Worm (Caenorhabditis elegans) whole organism, L2 larva: ENCODE results near the gene Y39B6A.10.

ENCODE experiments used
- aly-2 ChIP-seq: fragments of 150-350 bp; optimal IDR thresholded peaks from 2 replicates; lab custom pipeline; 2014; ENCODE audit warnings: missing biosample characterization, missing genetic modification characterization
- mdl-1 ChIP-seq, 2 experiments: fragments of 150-350 bp in 1 of 2; sonication (generic microtip) in 1 of 2; optimal IDR thresholded peaks; 2 replicates each; lab custom pipeline; 2017; ENCODE audit warnings: missing biosample characterization in 2 of 2, missing genetic modification characterization in 2 of 2
- nhr-237 ChIP-seq: fragments of 150-350 bp; optimal IDR thresholded peaks from 2 replicates; lab custom pipeline; 2014; ENCODE audit warnings: missing biosample characterization, missing genetic modification characterization
- ztf-4 ChIP-seq: fragments of 150-350 bp; optimal IDR thresholded peaks from 2 replicates; lab custom pipeline; 2014; ENCODE audit warnings: missing biosample characterization, missing genetic modification characterization

- TF ChIP-seq nhr-237 (tag; lab: Kevin White, UChicago) (no peak), ztf-4 (no peak), aly-2 (tag; lab: Kevin White, UChicago) (no peak), mdl-1 (tag; optimal IDR thresholded peaks at IDR 0.05; lab: Kevin White, UChicago) (no peak)
Measured at ce11 chrV:19133507-19133906, at the start of gene Y39B6A.10.
